Fruit fly (Drosophila melanogaster) whole organism, embryonic: ENCODE data around the gene dmGlut.

ENCODE experiments used
- Asciz ChIP-seq: fragments of 200-800 bp; sonication (Bioruptor generic); optimal IDR thresholded peaks from 2 replicates; lab custom pipeline; 2017; ENCODE audit warnings: missing biosample characterization, mild to moderate bottlenecking, missing genetic modification characterization, missing genetic modification reagents
- Bteb2 ChIP-seq: fragments of 200-800 bp; sonication (Bioruptor generic); optimal IDR thresholded peaks from 2 replicates; lab custom pipeline; 2016; ENCODE audit warnings: missing biosample characterization, missing genetic modification characterization
- CG10543 ChIP-seq: fragments of 200-800 bp; sonication (Bioruptor generic); optimal IDR thresholded peaks from 3 replicates; lab custom pipeline; 2017; ENCODE audit warnings: missing biosample characterization, mild to moderate bottlenecking, missing genetic modification characterization, moderate library complexity
- CG12744 ChIP-seq: fragments of 200-800 bp; sonication (Bioruptor generic); optimal IDR thresholded peaks from 2 replicates; lab custom pipeline; 2016; ENCODE audit warnings: missing biosample characterization, missing genetic modification characterization
- CG13287 ChIP-seq: fragments of 200-800 bp; sonication (Bioruptor generic); IDR thresholded peaks from 2 replicates; pipeline ENCODE4 v1.3.6; 2022; ENCODE audit warnings: missing biosample characterization, missing genetic modification characterization; ENCODE audit not compliant: partially characterized antibody
- CG13296 ChIP-seq: fragments of 200-800 bp; sonication (Bioruptor generic); optimal IDR thresholded peaks from 3 replicates; lab custom pipeline; 2018; ENCODE audit warnings: missing biosample characterization, mild to moderate bottlenecking, missing genetic modification characterization
- CG14667 ChIP-seq: fragments of 200-800 bp; sonication (Bioruptor generic); IDR thresholded peaks from 2 replicates; pipeline ENCODE4 v1.3.6; 2022; ENCODE audit warnings: missing biosample characterization, missing genetic modification characterization
- CG15601 ChIP-seq: fragments of 200-800 bp; sonication (Bioruptor generic); optimal IDR thresholded peaks from 3 replicates; lab custom pipeline; 2019; ENCODE audit warnings: missing biosample characterization, mild to moderate bottlenecking, missing genetic modification characterization, moderate library complexity
- CG16779 ChIP-seq: fragments of 200-800 bp; sonication (Bioruptor generic); IDR thresholded peaks from 2 replicates; pipeline ENCODE4 v1.3.6; 2022; ENCODE audit warnings: missing biosample characterization, missing genetic modification characterization
- CG16863 ChIP-seq: fragments of 200-800 bp; sonication (Bioruptor generic); optimal IDR thresholded peaks from 3 replicates; lab custom pipeline; 2016; ENCODE audit warnings: missing biosample characterization, missing genetic modification characterization
- CG17568 ChIP-seq: fragments of 200-800 bp; sonication (Bioruptor generic); optimal IDR thresholded peaks from 2 replicates; lab custom pipeline; 2018; ENCODE audit warnings: missing biosample characterization, mild to moderate bottlenecking, missing genetic modification characterization, moderate library complexity
- CG2120 ChIP-seq: fragments of 200-800 bp; sonication (Bioruptor generic); optimal IDR thresholded peaks from 3 replicates; lab custom pipeline; 2016; ENCODE audit warnings: missing biosample characterization, missing genetic modification characterization
- CG2712 ChIP-seq: fragments of 200-800 bp; optimal IDR thresholded peaks from 3 replicates; lab custom pipeline; 2019; ENCODE audit warnings: missing biosample characterization, mild to moderate bottlenecking, missing genetic modification characterization, moderate library complexity
- CG30403 ChIP-seq: fragments of 200-800 bp; sonication (Bioruptor generic); optimal IDR thresholded peaks from 3 replicates; lab custom pipeline; 2016; ENCODE audit warnings: missing biosample characterization, missing genetic modification characterization
- CG31441 ChIP-seq: fragments of 200-800 bp; sonication (Bioruptor generic); IDR thresholded peaks from 2 replicates; pipeline ENCODE4 v1.3.6; 2022; ENCODE audit warnings: missing biosample characterization, missing genetic modification characterization
- CG34224 ChIP-seq: fragments of 200-800 bp; sonication (Bioruptor generic); IDR thresholded peaks from 3 replicates; pipeline ENCODE4 v1.3.6; 2022; ENCODE audit warnings: missing biosample characterization, missing genetic modification characterization; ENCODE audit not compliant: partially characterized antibody
- CG4360 ChIP-seq: fragments of 200-800 bp; sonication (Bioruptor generic); IDR thresholded peaks from 2 replicates; pipeline ENCODE4 v1.3.6; 2022; ENCODE audit warnings: missing biosample characterization, missing genetic modification characterization
- CG7786 ChIP-seq: fragments of 200-800 bp; sonication (Bioruptor generic); optimal IDR thresholded peaks from 2 replicates; lab custom pipeline; 2016; ENCODE audit warnings: missing biosample characterization, missing genetic modification characterization
- CG7987 ChIP-seq: fragments of 200-800 bp; sonication (Bioruptor generic); optimal IDR thresholded peaks from 2 replicates; lab custom pipeline; 2018; ENCODE audit warnings: missing biosample characterization, mild to moderate bottlenecking, missing genetic modification characterization, moderate library complexity
- CG8944 ChIP-seq: fragments of 200-800 bp; sonication (Bioruptor generic); optimal IDR thresholded peaks from 3 replicates; lab custom pipeline; 2016; ENCODE audit warnings: missing biosample characterization, missing genetic modification characterization
- Camta ChIP-seq: fragments of 200-800 bp; sonication (Bioruptor generic); optimal IDR thresholded peaks from 2 replicates; lab custom pipeline; 2016; ENCODE audit warnings: missing biosample characterization, missing genetic modification characterization
- Doc2 ChIP-seq: fragments of 200-800 bp; sonication (Bioruptor generic); IDR thresholded peaks from 2 replicates; pipeline ENCODE4 v1.3.6; 2022; ENCODE audit warnings: missing biosample characterization, missing genetic modification characterization
- Doc3 ChIP-seq: fragments of 200-800 bp; sonication (Bioruptor generic); IDR thresholded peaks from 3 replicates; pipeline ENCODE4 v1.3.6; 2022; ENCODE audit warnings: missing biosample characterization, missing genetic modification characterization; ENCODE audit not compliant: partially characterized antibody
- E2f2 ChIP-seq: fragments of 200-800 bp; sonication (Bioruptor generic); IDR thresholded peaks from 2 replicates; pipeline ENCODE4 v1.3.6; 2022; ENCODE audit warnings: missing biosample characterization, missing genetic modification characterization
- Elba2 ChIP-seq: fragments of 200-800 bp; sonication (Bioruptor generic); optimal IDR thresholded peaks from 3 replicates; lab custom pipeline; 2016; ENCODE audit warnings: missing biosample characterization, missing genetic modification characterization
- Hr78 ChIP-seq, 2 experiments: fragments of 200-800 bp in 1 of 2; fragments of >200 bp in 1 of 2; sonication (Bioruptor generic) in 1 of 2; optimal IDR thresholded peaks; 2 replicates each; lab custom pipeline; 2017 to 2019; ENCODE audit warnings: missing biosample characterization in 2 of 2, missing genetic modification characterization in 2 of 2, mild to moderate bottlenecking in 1 of 2, moderate library complexity in 1 of 2
- Kr ChIP-seq: fragments of 200-800 bp; sonication (Bioruptor generic); optimal IDR thresholded peaks from 2 replicates; lab custom pipeline; 2017; ENCODE audit warnings: missing biosample characterization, mild to moderate bottlenecking, missing genetic modification characterization
- Mad ChIP-seq: fragments of 200-800 bp; sonication (Bioruptor generic); optimal IDR thresholded peaks from 2 replicates; lab custom pipeline; 2016; ENCODE audit warnings: missing biosample characterization, missing genetic modification characterization
- Myb ChIP-seq: fragments of 200-800 bp; sonication (Bioruptor generic); optimal IDR thresholded peaks from 2 replicates; lab custom pipeline; 2016; ENCODE audit warnings: missing biosample characterization, missing genetic modification characterization
- Pdp1 ChIP-seq, 2 experiments: fragments of 200-800 bp; sonication (Bioruptor generic); optimal IDR thresholded peaks; 3 replicates each; lab custom pipeline; 2016; ENCODE audit warnings: missing biosample characterization in 2 of 2, missing genetic modification characterization in 2 of 2, mild to moderate bottlenecking in 1 of 2, moderate library complexity in 1 of 2
- Ravus ChIP-seq: fragments of 200-800 bp; sonication (Bioruptor generic); IDR thresholded peaks from 2 replicates; pipeline ENCODE4 v1.3.6; 2022; ENCODE audit warnings: missing biosample characterization, missing genetic modification characterization
- Rfx ChIP-seq: fragments of 200-800 bp; sonication (Bioruptor generic); IDR thresholded peaks from 2 replicates; pipeline ENCODE4 v1.3.6; 2022; ENCODE audit warnings: missing biosample characterization, missing genetic modification characterization
- Scr ChIP-seq: fragments of 200-800 bp; sonication (Bioruptor generic); IDR thresholded peaks from 2 replicates; pipeline ENCODE4 v1.3.6; 2022; ENCODE audit warnings: missing biosample characterization, missing genetic modification characterization; ENCODE audit not compliant: partially characterized antibody
- Stat92E ChIP-seq, 3 experiments: fragments of >200 bp in 2 of 3; fragments of 200-800 bp in 1 of 3; sonication (Bioruptor generic) in 1 of 3; optimal IDR thresholded peaks; 2 replicates each; lab custom pipeline; 2017 to 2019; ENCODE audit warnings: missing biosample characterization in 3 of 3, missing genetic modification characterization in 3 of 3, mild to moderate bottlenecking in 1 of 3, moderate library complexity in 1 of 3
- Xbp1 ChIP-seq: fragments of 200-800 bp; sonication (Bioruptor generic); optimal IDR thresholded peaks from 3 replicates; lab custom pipeline; 2016; ENCODE audit warnings: missing biosample characterization, mild to moderate bottlenecking, missing genetic modification characterization
- bowl ChIP-seq: fragments of 200-800 bp; sonication (Bioruptor generic); IDR thresholded peaks from 2 replicates; pipeline ENCODE4 v1.3.6; 2022; ENCODE audit warnings: missing biosample characterization, missing genetic modification characterization
- ci ChIP-seq: fragments of 200-800 bp; sonication (Bioruptor generic); IDR thresholded peaks from 3 replicates; pipeline ENCODE4 v1.3.6; 2022; ENCODE audit warnings: missing biosample characterization, missing genetic modification characterization
- en ChIP-seq: fragments of 200-800 bp; sonication (Bioruptor generic); optimal IDR thresholded peaks from 2 replicates; lab custom pipeline; 2016; ENCODE audit warnings: missing biosample characterization, missing genetic modification characterization
- hbn ChIP-seq: fragments of 200-800 bp; sonication (Bioruptor generic); IDR thresholded peaks from 2 replicates; pipeline ENCODE4 v1.3.6; 2022; ENCODE audit warnings: missing biosample characterization, missing genetic modification characterization; ENCODE audit not compliant: partially characterized antibody
- hkb ChIP-seq, 2 experiments: fragments of 200-800 bp in 1 of 2; fragments of >200 bp in 1 of 2; sonication (Bioruptor generic) in 1 of 2; IDR thresholded peaks in 1 of 2; optimal IDR thresholded peaks in 1 of 2; 2 replicates each; pipeline versions ENCODE4 v1.3.6 to Lab custom; 2017 to 2022; ENCODE audit warnings: missing biosample characterization in 1 of 2, missing genetic modification characterization in 1 of 2
- ind ChIP-seq: fragments of 200-800 bp; sonication (Bioruptor generic); optimal IDR thresholded peaks from 3 replicates; lab custom pipeline; 2016; ENCODE audit warnings: missing biosample characterization, missing genetic modification characterization
- nmo ChIP-seq: fragments of 200-800 bp; sonication (Bioruptor generic); optimal IDR thresholded peaks from 2 replicates; lab custom pipeline; 2018; ENCODE audit warnings: missing biosample characterization, mild to moderate bottlenecking, missing genetic modification characterization, moderate library complexity
- ranshi ChIP-seq: fragments of 200-800 bp; sonication (Bioruptor generic); IDR thresholded peaks from 2 replicates; pipeline ENCODE4 v1.3.6; 2022; ENCODE audit warnings: missing biosample characterization, missing genetic modification characterization
- run ChIP-seq: fragments of 200-800 bp; sonication (Bioruptor generic); optimal IDR thresholded peaks from 3 replicates; lab custom pipeline; 2018; ENCODE audit warnings: missing biosample characterization, mild to moderate bottlenecking, missing genetic modification characterization
- schlank ChIP-seq: fragments of 200-800 bp; sonication (Bioruptor generic); optimal IDR thresholded peaks from 2 replicates; lab custom pipeline; 2018; ENCODE audit warnings: missing biosample characterization, mild to moderate bottlenecking, missing genetic modification characterization
- sens-2 ChIP-seq: fragments of 200-800 bp; sonication (Bioruptor generic); IDR thresholded peaks from 2 replicates; pipeline ENCODE4 v1.3.6; 2022; ENCODE audit warnings: missing biosample characterization, missing genetic modification characterization
- slbo ChIP-seq: fragments of 200-800 bp; sonication (Bioruptor generic); IDR thresholded peaks from 2 replicates; pipeline ENCODE4 v1.3.6; 2022; ENCODE audit warnings: missing biosample characterization, missing genetic modification characterization
- sqz ChIP-seq: fragments of 200-800 bp; sonication (Bioruptor generic); optimal IDR thresholded peaks from 3 replicates; lab custom pipeline; 2018; ENCODE audit warnings: missing biosample characterization, mild to moderate bottlenecking, missing genetic modification characterization
- tgo ChIP-seq: fragments of 200-800 bp; sonication (Bioruptor generic); IDR thresholded peaks from 3 replicates; pipeline ENCODE4 v1.3.6; 2022; ENCODE audit warnings: missing biosample characterization, missing genetic modification characterization
- vvl ChIP-seq: fragments of 200-800 bp; sonication (Bioruptor generic); IDR thresholded peaks from 2 replicates; pipeline ENCODE4 v1.3.6; 2022; ENCODE audit warnings: missing biosample characterization, missing genetic modification characterization

dmGlut gene

dm6 chr2L:12063035-12063434, 35.8 kb downstream of the dmGlut start, which contains the start of gene Rab3-GAP (continued):
- TF ChIP-seq vvl (GFP tag; lab: Robert Waterston, UW): peak; percentile 59
- no peak for TF ChIP-seq CG13296 (GFP tag; lab: Kevin White, UChicago)
- TF ChIP-seq Asciz (GFP tag; lab: Kevin White, UChicago): peak; percentile 36
- TF ChIP-seq Pdp1 (GFP tag; optimal IDR thresholded peaks at IDR 0.05; lab: Kevin White, UChicago): peak in 1 of 2 experiments; percentile 37
- peak; percentile 51 for TF ChIP-seq nmo (GFP tag; lab: Kevin White, UChicago)
- no peak for TF ChIP-seq Mad (GFP tag; lab: Kevin White, UChicago)
- no peak for TF ChIP-seq CG16863 (GFP tag; lab: Kevin White, UChicago)
- TF ChIP-seq Hr78 (GFP tag; optimal IDR thresholded peaks at IDR 0.05; lab: Kevin White, UChicago): no peak
- no peak for TF ChIP-seq CG10543
- TF ChIP-seq Bteb2 (GFP tag; lab: Kevin White, UChicago): peak; percentile 27
- peak; percentile 51 for TF ChIP-seq CG2120 (GFP tag; lab: Kevin White, UChicago)
- TF ChIP-seq en (GFP tag; lab: Kevin White, UChicago): no peak
- TF ChIP-seq Kr (GFP tag; lab: Kevin White, UChicago): no peak
- TF ChIP-seq bowl (GFP tag; lab: Robert Waterston, UW): no peak
- peak; percentile 29 for TF ChIP-seq CG30403 (GFP tag; lab: Kevin White, UChicago)
- TF ChIP-seq CG4360: no peak
- TF ChIP-seq tgo (GFP tag; lab: Robert Waterston, UW): peak; percentile 38; the same call in 1 of the 3 replicates
- peak; percentile 17 for TF ChIP-seq Xbp1 (GFP tag; lab: Kevin White, UChicago)
- no peak for TF ChIP-seq CG8944 (GFP tag; lab: Kevin White, UChicago)
- TF ChIP-seq Doc3 (GFP tag; lab: Robert Waterston, UW): peak; percentile 48
- peak; percentile 48 for TF ChIP-seq Scr (GFP tag; lab: Robert Waterston, UW)
- TF ChIP-seq CG14667 (GFP tag; lab: Robert Waterston, UW): no peak
- TF ChIP-seq CG34224 (GFP tag; lab: Robert Waterston, UW): peak; percentile 79
- TF ChIP-seq CG12744: no peak
- peak; percentile 61 for TF ChIP-seq Rfx (GFP tag; lab: Robert Waterston, UW)
- TF ChIP-seq CG2712 (tag; lab: Kevin White, UChicago): peak; percentile 64
- TF ChIP-seq schlank (tag; lab: Kevin White, UChicago): no peak
- peak; percentile 23; the same call in 1 of the 2 replicates for TF ChIP-seq E2f2 (GFP tag; lab: Robert Waterston, UW)
- no peak for TF ChIP-seq sens-2
- TF ChIP-seq CG13287: peak; percentile 77
- no peak for TF ChIP-seq CG7786
- TF ChIP-seq sqz: no peak
- TF ChIP-seq Ravus (GFP tag; lab: Robert Waterston, UW): no peak
- no peak for TF ChIP-seq Doc2 (GFP tag; lab: Robert Waterston, UW)
- TF ChIP-seq hkb (optimal IDR thresholded peaks at IDR 0.05; lab: Kevin White, UChicago): no peak
- peak; percentile 57 for TF ChIP-seq hkb (GFP tag; IDR thresholded peaks at IDR 0.05; lab: Robert Waterston, UW)
- TF ChIP-seq Elba2 (GFP tag; lab: Kevin White, UChicago): peak; percentile 20
- no peak for TF ChIP-seq Camta (GFP tag; lab: Kevin White, UChicago)
- peak; percentile 44; the same call in 1 of the 3 replicates for TF ChIP-seq ci (GFP tag; lab: Robert Waterston, UW)
- TF ChIP-seq CG16779: no peak
- peak in 1 of 3 experiments; percentile 19 for TF ChIP-seq Stat92E (GFP tag; optimal IDR thresholded peaks at IDR 0.05; lab: Kevin White, UChicago)
- no peak for TF ChIP-seq run
- TF ChIP-seq CG17568 (GFP tag; lab: Kevin White, UChicago): no peak
- TF ChIP-seq hbn (GFP tag; lab: Robert Waterston, UW): peak; percentile 63
- peak; percentile 9 for TF ChIP-seq Myb (GFP tag; lab: Kevin White, UChicago)
- no peak; the same call in 1 of the 2 replicates for TF ChIP-seq CG31441 (GFP tag; lab: Robert Waterston, UW)
- no peak for TF ChIP-seq ranshi
- peak; percentile 29 for TF ChIP-seq CG15601 (tag; lab: Kevin White, UChicago)
- TF ChIP-seq ind (GFP tag; lab: Kevin White, UChicago): peak; percentile 11
- TF ChIP-seq slbo: peak; percentile 66
- TF ChIP-seq CG7987 (GFP tag; lab: Kevin White, UChicago): peak; percentile 18
